Fruit fly (Drosophila melanogaster): ENCODE data around the gene CCHa2.

dm6 chr3R:13385105-13385504 lies 9.9 kb downstream of the CCHa2 start:
- TF ChIP-seq CG33017 (tag; optimal IDR thresholded peaks at IDR 0.05) = no peak
- no peak for TF ChIP-seq Hr96 (GFP tag; optimal IDR thresholded peaks at IDR 0.05)
- TF ChIP-seq kay (GFP tag; ENCODE audit: borderline replicate concordance) = peak; percentile 91
- TF ChIP-seq CG14711 (tag; optimal IDR thresholded peaks at IDR 0.05) = no peak
- no peak for TF ChIP-seq CG1620 (GFP tag; optimal IDR thresholded peaks at IDR 0.05)
- no peak for TF ChIP-seq CG5204 (GFP tag; optimal IDR thresholded peaks at IDR 0.05)
- TF ChIP-seq ovo (GFP tag; optimal IDR thresholded peaks at IDR 0.05) = no peak
- TF ChIP-seq CG12768 (GFP tag; optimal IDR thresholded peaks at IDR 0.05) = no peak
- no peak for TF ChIP-seq CG7101 (tag; optimal IDR thresholded peaks at IDR 0.05)
- TF ChIP-seq tj (GFP tag; optimal IDR thresholded peaks at IDR 0.05) = no peak
- TF ChIP-seq CG7045 (GFP tag; optimal IDR thresholded peaks at IDR 0.05) = no peak
- no peak for TF ChIP-seq Clk (GFP tag; optimal IDR thresholded peaks at IDR 0.05)
- TF ChIP-seq bab1 (GFP tag; optimal IDR thresholded peaks at IDR 0.05) = no peak

Data from whole organism, adult.